Fruit fly (Drosophila melanogaster) whole organism, prepupa: Measurements from ENCODE around the gene Sfp33A2.

Source experiments
- CG11294 ChIP-seq: fragments of 200-800 bp; sonication (Bioruptor generic); IDR thresholded peaks from 2 replicates; pipeline ENCODE4 v1.3.6; 2022; ENCODE audit warnings: missing biosample characterization, missing genetic modification characterization
- CG11762 ChIP-seq: fragments of 200-800 bp; sonication (Bioruptor generic); optimal IDR thresholded peaks from 3 replicates; lab custom pipeline; 2016; ENCODE audit warnings: missing biosample characterization, missing genetic modification characterization; ENCODE audit not compliant: insufficient read depth
- CG11902 ChIP-seq: fragments of 200-800 bp; sonication (Bioruptor generic); optimal IDR thresholded peaks from 3 replicates; lab custom pipeline; 2016; ENCODE audit warnings: missing biosample characterization, missing genetic modification characterization
- CG3032 ChIP-seq: fragments of 200-800 bp; optimal IDR thresholded peaks from 2 replicates; lab custom pipeline; 2019; ENCODE audit warnings: missing biosample characterization, mild to moderate bottlenecking, missing genetic modification characterization, moderate library complexity
- CG31627 ChIP-seq: fragments of 200-800 bp; sonication (Bioruptor generic); optimal IDR thresholded peaks from 3 replicates; lab custom pipeline; 2016; ENCODE audit warnings: missing biosample characterization, missing genetic modification characterization
- CG32006 ChIP-seq: fragments of 200-800 bp; sonication (Bioruptor generic); optimal IDR thresholded peaks from 3 replicates; lab custom pipeline; 2017; ENCODE audit warnings: missing biosample characterization, mild to moderate bottlenecking, missing genetic modification characterization
- CG34406 ChIP-seq: fragments of 200-800 bp; sonication (Bioruptor generic); optimal IDR thresholded peaks from 3 replicates; lab custom pipeline; 2016; ENCODE audit warnings: missing biosample characterization, missing genetic modification characterization
- CG4318 ChIP-seq: fragments of 200-800 bp; sonication (Bioruptor generic); optimal IDR thresholded peaks from 3 replicates; lab custom pipeline; 2017; ENCODE audit warnings: missing biosample characterization, mild to moderate bottlenecking, missing genetic modification characterization
- CG6163 ChIP-seq: fragments of 200-800 bp; sonication (Bioruptor generic); IDR thresholded peaks from 3 replicates; pipeline ENCODE4 v1.3.6; 2022; ENCODE audit warnings: missing biosample characterization, missing genetic modification characterization
- CG6276 ChIP-seq: fragments of 200-800 bp; sonication (Bioruptor generic); optimal IDR thresholded peaks from 2 replicates; lab custom pipeline; 2017; ENCODE audit warnings: missing biosample characterization, mild to moderate bottlenecking, missing genetic modification characterization
- CG6808 ChIP-seq: fragments of 200-800 bp; sonication (Bioruptor generic); optimal IDR thresholded peaks from 3 replicates; lab custom pipeline; 2017; ENCODE audit warnings: missing biosample characterization, missing genetic modification characterization, mild to moderate bottlenecking, moderate library complexity, missing genetic modification reagents
- CG8319 ChIP-seq: fragments of 200-800 bp; sonication (Bioruptor generic); optimal IDR thresholded peaks from 3 replicates; lab custom pipeline; 2016; ENCODE audit warnings: missing biosample characterization, missing genetic modification characterization
- CG8632 ChIP-seq: fragments of 200-800 bp; sonication (Bioruptor generic); optimal IDR thresholded peaks from 3 replicates; lab custom pipeline; 2016; ENCODE audit warnings: missing biosample characterization, missing genetic modification characterization
- CG9139 ChIP-seq: fragments of 200-800 bp; sonication (Bioruptor generic); optimal IDR thresholded peaks from 3 replicates; lab custom pipeline; 2017; ENCODE audit warnings: missing biosample characterization, mild to moderate bottlenecking, missing genetic modification characterization
- Eip75B ChIP-seq: fragments of 200-800 bp; sonication (Bioruptor generic); optimal IDR thresholded peaks from 3 replicates; lab custom pipeline; 2016; ENCODE audit warnings: missing biosample characterization, missing genetic modification characterization
- Eip78C ChIP-seq: fragments of 200-800 bp; sonication (Bioruptor generic); peaks from one replicate; lab custom pipeline; 2016; ENCODE audit warnings: missing biosample characterization, missing genetic modification characterization
- Eip93F ChIP-seq: fragments of 200-800 bp; sonication (Bioruptor generic); optimal IDR thresholded peaks from 2 replicates; lab custom pipeline; 2016; ENCODE audit warnings: missing biosample characterization, mild to moderate bottlenecking, missing genetic modification characterization
- Ets21C ChIP-seq: fragments of 200-800 bp; sonication (Bioruptor generic); optimal IDR thresholded peaks from 3 replicates; lab custom pipeline; 2016; ENCODE audit warnings: missing biosample characterization, missing genetic modification characterization
- Hr38 ChIP-seq: sonication (Bioruptor generic); optimal IDR thresholded peaks from 2 replicates; lab custom pipeline; 2016; ENCODE audit warnings: missing biosample characterization, missing genetic modification characterization
- Hr39 ChIP-seq: fragments of 200-800 bp; sonication (Bioruptor generic); optimal IDR thresholded peaks from 2 replicates; lab custom pipeline; 2016; ENCODE audit warnings: missing biosample characterization, missing genetic modification characterization
- Hr4 ChIP-seq: fragments of 200-800 bp; sonication (Bioruptor generic); optimal IDR thresholded peaks from 3 replicates; lab custom pipeline; 2016; ENCODE audit warnings: missing biosample characterization, missing genetic modification characterization
- Met ChIP-seq: fragments of 200-800 bp; sonication (Bioruptor generic); optimal IDR thresholded peaks from 3 replicates; lab custom pipeline; 2016; ENCODE audit warnings: missing biosample characterization, missing genetic modification characterization
- Smox ChIP-seq: fragments of 200-800 bp; sonication (Bioruptor generic); optimal IDR thresholded peaks from 3 replicates; lab custom pipeline; 2016; ENCODE audit warnings: missing biosample characterization, missing genetic modification characterization
- Sox15 ChIP-seq: fragments of 200-800 bp; sonication (Bioruptor generic); optimal IDR thresholded peaks from 3 replicates; lab custom pipeline; 2016; ENCODE audit warnings: missing biosample characterization, missing genetic modification characterization
- dsx ChIP-seq: fragments of 200-800 bp; optimal IDR thresholded peaks from 3 replicates; lab custom pipeline; 2019; ENCODE audit warnings: missing biosample characterization, mild to moderate bottlenecking, missing genetic modification characterization, moderate library complexity; ENCODE audit not compliant: poor library complexity, severe bottlenecking
- eg ChIP-seq: fragments of 200-800 bp; sonication (Bioruptor generic); IDR thresholded peaks from 3 replicates; pipeline ENCODE4 v1.3.6; 2022; ENCODE audit warnings: missing biosample characterization, missing genetic modification characterization
- fd59A ChIP-seq: fragments of 200-800 bp; sonication (Bioruptor generic); optimal IDR thresholded peaks from 2 replicates; lab custom pipeline; 2017; ENCODE audit warnings: missing biosample characterization, mild to moderate bottlenecking, missing genetic modification characterization, missing genetic modification reagents
- fd85E ChIP-seq: fragments of 200-800 bp; sonication (Bioruptor generic); optimal IDR thresholded peaks from 3 replicates; lab custom pipeline; 2016; ENCODE audit warnings: missing biosample characterization, missing genetic modification characterization
- lz ChIP-seq: fragments of 200-800 bp; sonication (Bioruptor generic); optimal IDR thresholded peaks from 3 replicates; lab custom pipeline; 2016; ENCODE audit warnings: missing biosample characterization, missing genetic modification characterization
- pdm3 ChIP-seq: fragments of 200-800 bp; sonication (Bioruptor generic); optimal IDR thresholded peaks from 3 replicates; lab custom pipeline; 2016; ENCODE audit warnings: missing biosample characterization, missing genetic modification characterization
- salr ChIP-seq, 2 experiments: fragments of 200-800 bp; sonication (Bioruptor generic); optimal IDR thresholded peaks; 3 replicates each; lab custom pipeline; 2016 to 2018; ENCODE audit warnings: missing biosample characterization in 2 of 2, missing genetic modification characterization in 2 of 2, mild to moderate bottlenecking in 1 of 2
- svp ChIP-seq: fragments of 200-800 bp; sonication (Bioruptor generic); peaks from one replicate; lab custom pipeline; 2016; ENCODE audit warnings: missing biosample characterization, missing genetic modification characterization
- topi ChIP-seq: fragments of 200-800 bp; sonication (Bioruptor generic); optimal IDR thresholded peaks from 3 replicates; lab custom pipeline; 2016; ENCODE audit warnings: missing biosample characterization, missing genetic modification characterization

The Sfp33A2 gene

DNA sequence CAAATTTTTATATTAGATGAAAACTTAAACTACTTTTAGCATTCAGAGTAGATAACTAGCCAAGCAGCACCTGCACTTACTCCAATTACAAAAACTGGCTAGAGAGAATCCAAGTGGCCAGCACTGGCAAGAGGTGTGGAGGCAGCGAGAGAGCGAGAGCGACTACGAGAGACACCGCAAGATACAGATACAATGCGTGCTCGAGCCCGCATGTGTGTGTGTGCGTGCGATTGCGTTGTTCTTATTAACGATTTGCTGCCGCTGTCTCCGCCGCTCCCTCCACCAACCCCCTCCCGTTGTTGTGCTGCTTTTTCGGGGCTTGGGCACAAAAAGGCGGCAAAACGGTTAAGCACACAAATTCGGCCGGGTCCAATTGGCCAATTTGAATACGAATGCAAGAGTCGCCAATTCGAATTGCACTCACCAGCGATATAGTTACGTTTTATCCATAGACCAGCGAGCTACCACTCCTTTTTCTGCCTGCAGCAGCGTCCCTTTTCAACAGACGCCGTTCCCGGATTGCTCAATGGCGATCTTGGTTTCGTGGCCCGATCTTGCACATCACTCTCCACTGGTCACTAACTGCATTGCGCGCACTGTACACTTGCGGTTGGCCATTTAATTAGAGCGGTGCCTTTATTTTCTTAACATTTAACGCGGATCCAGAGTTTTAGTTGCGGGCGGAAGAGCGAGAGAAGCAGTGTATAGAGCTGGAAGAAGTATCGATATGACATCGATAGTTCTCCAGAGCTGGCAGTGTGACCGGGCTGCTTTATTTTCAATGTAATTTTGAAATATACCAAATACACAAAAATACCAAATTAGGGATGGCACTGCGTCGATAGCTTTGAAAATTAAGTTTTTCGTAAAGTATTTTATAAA is 28.6 kb upstream of the Sfp33A2 start, which contains the start of gene crol (continued):
- TF ChIP-seq lz (GFP tag; lab: Kevin White, UChicago) (no peak), Eip78C (GFP tag; lab: Kevin White, UChicago) (peak; percentile 85), topi (GFP tag; lab: Kevin White, UChicago) (no peak), CG6276 (GFP tag; lab: Kevin White, UChicago) (no peak), CG8632 (GFP tag; lab: Kevin White, UChicago) (no peak), Hr38 (GFP tag; lab: Kevin White, UChicago) (no peak), eg (GFP tag; lab: Robert Waterston, UW) (peak; percentile 50; the same call in 1 of the 3 replicates), CG9139 (GFP tag; lab: Kevin White, UChicago) (peak; percentile 29), Hr39 (GFP tag; lab: Kevin White, UChicago) (no peak), Eip93F (GFP tag; lab: Kevin White, UChicago) (peak; percentile 19), CG34406 (GFP tag; lab: Kevin White, UChicago) (no peak), Eip75B (no peak), dsx (peak; percentile 17), Smox (GFP tag; lab: Kevin White, UChicago) (no peak), CG6808 (GFP tag; lab: Kevin White, UChicago) (peak; percentile 28), CG31627 (GFP tag; lab: Kevin White, UChicago) (no peak), CG11294 (GFP tag; lab: Robert Waterston, UW) (no peak), Met (GFP tag; lab: Kevin White, UChicago) (no peak), CG6163 (GFP tag; lab: Robert Waterston, UW) (peak; percentile 58; the same call in 2 of the 3 replicates), CG4318 (GFP tag; lab: Kevin White, UChicago) (no peak), svp (no peak), fd59A (GFP tag; lab: Kevin White, UChicago) (no peak), CG11762 (GFP tag; lab: Kevin White, UChicago) (no peak), salr (GFP tag; optimal IDR thresholded peaks at IDR 0.05; lab: Kevin White, UChicago) (no peak), pdm3 (GFP tag; lab: Kevin White, UChicago) (peak; percentile 6), fd85E (GFP tag; lab: Kevin White, UChicago) (no peak)

DNA sequence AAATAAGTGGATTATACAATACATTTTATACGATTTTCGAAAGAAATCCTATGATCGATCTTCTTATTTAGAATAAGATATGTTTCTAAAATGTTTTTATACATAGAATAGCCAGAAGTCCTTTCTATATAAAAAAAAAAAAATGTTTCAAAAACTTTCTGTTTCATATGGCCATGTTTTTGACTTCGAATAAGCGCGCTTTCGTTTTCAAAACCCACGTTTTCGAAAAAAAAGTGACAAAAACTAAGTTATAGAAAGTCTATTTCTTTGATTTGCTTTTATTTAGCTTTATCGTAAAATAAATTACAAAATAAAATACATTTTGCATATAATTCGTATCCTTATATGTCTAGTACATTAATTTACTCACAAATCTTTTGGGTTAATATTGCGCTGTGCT is 27.7 kb upstream of the Sfp33A2 start:
- TF ChIP-seq topi (GFP tag; lab: Kevin White, UChicago), result no peak
- TF ChIP-seq CG6808 (GFP tag; lab: Kevin White, UChicago), result no peak

DNA sequence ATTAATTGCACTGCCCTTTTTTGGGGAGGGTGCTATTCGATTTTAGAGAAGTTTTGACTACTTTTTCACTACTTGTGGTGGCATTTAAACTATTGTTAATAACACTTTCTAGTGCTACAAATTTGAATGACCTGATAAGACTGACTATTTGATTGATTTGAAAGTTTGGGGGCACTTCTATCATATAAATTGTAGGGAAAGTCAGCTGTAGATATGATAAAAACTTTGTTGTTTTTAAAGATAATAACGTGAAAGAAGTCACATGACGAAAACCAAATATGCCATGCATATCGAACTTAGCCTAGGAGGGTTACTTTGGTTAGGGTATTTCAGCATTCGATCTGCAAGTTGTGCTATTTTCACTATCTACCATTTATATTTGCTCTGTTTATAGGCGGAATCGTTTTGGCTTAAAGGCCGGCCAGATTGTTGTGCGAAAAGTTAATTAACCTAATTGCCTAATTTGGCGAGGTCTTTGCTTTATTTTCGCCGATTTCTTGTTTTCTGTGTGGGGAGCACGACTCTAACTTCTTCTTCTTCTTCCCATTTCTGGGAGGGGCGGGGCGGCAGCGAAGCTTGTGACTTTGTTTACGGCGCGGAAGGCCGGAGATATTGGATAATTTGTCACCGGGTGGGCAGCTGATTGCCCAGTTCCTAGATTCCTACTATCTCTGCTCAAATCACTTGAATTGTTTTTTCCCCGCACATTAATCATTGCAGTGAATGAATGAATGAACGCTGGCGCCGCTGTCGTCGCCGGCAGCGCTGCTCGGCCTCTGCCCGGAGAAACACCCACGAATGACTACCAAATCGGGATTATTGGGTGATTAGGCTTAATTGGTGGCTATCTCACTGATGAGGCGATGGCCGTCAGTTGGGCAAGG is 24.5 kb upstream of the Sfp33A2 start:
- peak; percentile 40 for TF ChIP-seq CG32006
- no peak for TF ChIP-seq Ets21C (GFP tag; lab: Kevin White, UChicago)
- no peak for TF ChIP-seq CG8319 (GFP tag; lab: Kevin White, UChicago)
- peak; percentile 82 for TF ChIP-seq Eip78C (GFP tag; lab: Kevin White, UChicago)
- TF ChIP-seq CG11902 (GFP tag; lab: Kevin White, UChicago), result no peak
- TF ChIP-seq CG3032 (tag; lab: Kevin White, UChicago), result no peak
- peak; percentile 12 for TF ChIP-seq Hr4 (GFP tag; lab: Kevin White, UChicago)
- TF ChIP-seq lz (GFP tag; lab: Kevin White, UChicago), result no peak
- no peak for TF ChIP-seq Sox15 (GFP tag; lab: Kevin White, UChicago)
